Fruit fly (Drosophila melanogaster): ENCODE measurements around the gene Cpr65Eb.
A peak's percentile ranks its signal among the peaks of the same experiment; 100 is the strongest.

Gene Cpr65Eb

DNA sequence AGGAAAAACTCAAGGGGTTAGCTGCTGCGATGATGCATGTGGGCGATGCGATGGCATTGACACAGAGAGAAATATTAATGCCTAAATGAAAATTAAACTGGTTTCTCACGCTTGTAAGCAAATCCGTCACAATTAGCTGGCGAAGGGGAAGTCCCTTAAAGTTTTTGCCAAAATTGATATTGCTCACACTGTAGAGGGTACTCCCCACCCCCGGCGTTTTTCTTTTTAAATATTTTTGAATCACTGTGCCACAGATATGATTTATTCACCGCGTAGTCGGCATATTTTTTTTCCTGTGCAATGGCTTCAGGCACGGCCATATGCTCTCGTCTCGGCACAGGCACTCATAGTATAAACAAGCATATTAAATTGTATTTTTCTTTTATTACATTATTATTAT, 1.2 kb downstream of the Cpr65Eb start (continued):
- TF ChIP-seq sr (GFP tag; IDR thresholded peaks at IDR 0.05) (peak; percentile 38; the same call in 1 of the 3 replicates), Nf-YA (GFP tag; IDR thresholded peaks at IDR 0.05) (no peak), Spps (tag; optimal IDR thresholded peaks at IDR 0.05) (no peak), CG6689 (GFP tag; IDR thresholded peaks at IDR 0.05) (0 out of 2 replicates have a peak, but pooled peaks have one; percentile 32), NK7.1 (GFP tag; optimal IDR thresholded peaks at IDR 0.05) (no peak), lmd (GFP tag; IDR thresholded peaks at IDR 0.05) (peak; percentile 34; the same call in 1 of the 2 replicates), ftz-f1 (GFP tag; optimal IDR thresholded peaks at IDR 0.05) (no peak), corto (GFP tag; optimal IDR thresholded peaks at IDR 0.05) (no peak), CG10274 (GFP tag; optimal IDR thresholded peaks at IDR 0.05) (no peak), Rfx (GFP tag; IDR thresholded peaks at IDR 0.05) (no peak), CG3995 (GFP tag; optimal IDR thresholded peaks at IDR 0.05) (no peak), CG10209 (GFP tag; optimal IDR thresholded peaks at IDR 0.05) (no peak), tap (tag; optimal IDR thresholded peaks at IDR 0.05) (no peak), gcm2 (GFP tag; optimal IDR thresholded peaks at IDR 0.05) (no peak), CG3163 (GFP tag; optimal IDR thresholded peaks at IDR 0.05) (no peak), CG5245 (GFP tag; optimal IDR thresholded peaks at IDR 0.05) (no peak), Ets65A (GFP tag) (peak; percentile 80), phol (tag; optimal IDR thresholded peaks at IDR 0.05) (peak; percentile 33), CG1647 (GFP tag; optimal IDR thresholded peaks at IDR 0.05) (no peak), HHEX (GFP tag; optimal IDR thresholded peaks at IDR 0.05) (no peak), Mrtf (GFP tag; IDR thresholded peaks at IDR 0.05) (0 out of 3 replicates have a peak, but pooled peaks have one; percentile 25)

DNA sequence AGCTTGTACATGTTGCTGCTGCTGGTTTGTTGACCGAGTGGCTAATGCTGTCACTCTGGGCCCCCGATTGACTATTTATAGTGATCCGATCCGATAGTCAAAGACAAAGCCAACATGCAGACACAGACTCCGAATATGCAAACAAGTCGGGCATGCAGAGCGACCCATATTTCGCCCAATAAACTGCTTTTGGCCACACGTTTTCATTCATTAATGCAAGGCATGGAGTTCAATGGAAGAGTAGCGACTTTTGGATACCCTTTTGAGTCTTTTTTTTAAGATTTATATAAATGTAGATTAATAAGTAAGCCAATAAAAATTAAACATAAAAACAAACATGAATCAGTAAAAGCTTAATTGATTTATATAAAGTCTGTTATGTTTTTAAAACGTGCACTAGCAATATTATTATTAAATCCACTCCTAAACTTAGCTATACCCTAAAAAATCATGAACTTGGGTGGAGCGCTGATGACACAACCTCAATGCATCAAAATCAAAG, 2.0 kb downstream of the Cpr65Eb start, which contains the start of gene Cpr65Ea:
TSS of gene Cpr65Ea (minus strand) at position 51 of the 502 bp plus-strand sequence.
- TF ChIP-seq aop (GFP tag; IDR thresholded peaks at IDR 0.05) (no peak), CG11398 (GFP tag; optimal IDR thresholded peaks at IDR 0.05) (no peak), Sin3A (optimal IDR thresholded peaks at IDR 0.05) (no peak), CG10431 (GFP tag; optimal IDR thresholded peaks at IDR 0.05) (no peak), CG8388 (GFP tag; optimal IDR thresholded peaks at IDR 0.05) (no peak), sima (GFP tag; optimal IDR thresholded peaks at IDR 0.05) (no peak), CG3163 (GFP tag; optimal IDR thresholded peaks at IDR 0.05) (no peak), tgo (GFP tag; IDR thresholded peaks at IDR 0.05) (0 out of 3 replicates have a peak, but pooled peaks have one; percentile 24), CG15073 (GFP tag; optimal IDR thresholded peaks at IDR 0.05) (no peak), CoRest (tag; optimal IDR thresholded peaks at IDR 0.05) (peak; percentile 33), Abd-B (GFP tag; optimal IDR thresholded peaks at IDR 0.05) (no peak), CG14710 (tag; optimal IDR thresholded peaks at IDR 0.05) (no peak), CG3065 (GFP tag; optimal IDR thresholded peaks at IDR 0.05) (no peak), maf-S (GFP tag; optimal IDR thresholded peaks at IDR 0.05) (no peak), D19A (tag; optimal IDR thresholded peaks at IDR 0.05) (peak; percentile 42), CG1233 (GFP tag; optimal IDR thresholded peaks at IDR 0.05) (no peak), CG43689 (GFP tag; IDR thresholded peaks at IDR 0.05) (no peak), nmo (GFP tag; optimal IDR thresholded peaks at IDR 0.05) (peak; percentile 11), CG2678 (tag; optimal IDR thresholded peaks at IDR 0.05) (peak; percentile 52), Gug (GFP tag; IDR thresholded peaks at IDR 0.05) (no peak), CG18262 (tag; optimal IDR thresholded peaks at IDR 0.05) (peak; percentile 5), CG1024 (GFP tag; IDR thresholded peaks at IDR 0.05) (no peak), knrl (GFP tag; IDR thresholded peaks at IDR 0.05; ENCODE audit: partially characterized antibody) (no peak), CG9932 (GFP tag; IDR thresholded peaks at IDR 0.05) (no peak), CG5180 (GFP tag; optimal IDR thresholded peaks at IDR 0.05) (no peak), Spps (tag; optimal IDR thresholded peaks at IDR 0.05) (no peak), HLH4C (GFP tag; IDR thresholded peaks at IDR 0.05; ENCODE audit: partially characterized antibody) (no peak), Hmr (GFP tag; optimal IDR thresholded peaks at IDR 0.05) (no peak), ci (GFP tag; IDR thresholded peaks at IDR 0.05) (no peak), run (tag; optimal IDR thresholded peaks at IDR 0.05) (no peak), CG6854 (GFP tag; optimal IDR thresholded peaks at IDR 0.05) (no peak), Aef1 (GFP tag; IDR thresholded peaks at IDR 0.05) (no peak), HmgD (GFP tag; optimal IDR thresholded peaks at IDR 0.05) (no peak)

Data from whole organism, embryonic.